Worm (Caenorhabditis elegans) whole organism, L1 larva: ENCODE results near the gene lin-13.

Experiments
- C34B4.2 ChIP-seq: sonication (generic microtip); optimal IDR thresholded peaks from 2 replicates; lab custom pipeline; 2017; ENCODE audit warnings: mild to moderate bottlenecking, missing genetic modification characterization, missing compliant biosample characterization
- F16B12.6 ChIP-seq: fragments of 150-350 bp; optimal IDR thresholded peaks from 2 replicates; lab custom pipeline; 2014; ENCODE audit warnings: missing biosample characterization, missing genetic modification characterization
- aly-2 ChIP-seq: fragments of 150-350 bp; optimal IDR thresholded peaks from 2 replicates; lab custom pipeline; 2014; ENCODE audit warnings: missing biosample characterization, missing genetic modification characterization
- ama-1 ChIP-seq: fragments of 150-350 bp; optimal IDR thresholded peaks from 2 replicates; lab custom pipeline; 2014
- blmp-1 ChIP-seq: fragments of 150-350 bp; optimal IDR thresholded peaks from 2 replicates; lab custom pipeline; 2014; ENCODE audit warnings: missing biosample characterization, missing genetic modification characterization
- ceh-63 ChIP-seq: fragments of 200-800 bp; sonication (Bioruptor generic); optimal IDR thresholded peaks from 2 replicates; lab custom pipeline; 2018; ENCODE audit warnings: mild to moderate bottlenecking, missing genetic modification characterization, missing compliant biosample characterization
- ceh-8 ChIP-seq: fragments of 200-800 bp; sonication (Bioruptor generic); optimal IDR thresholded peaks from 2 replicates; lab custom pipeline; 2018; ENCODE audit warnings: mild to moderate bottlenecking, missing genetic modification characterization, moderate library complexity, missing compliant biosample characterization
- ceh-82 ChIP-seq, 3 experiments: fragments of 150-350 bp in 1 of 3; sonication (generic microtip) in 2 of 3; optimal IDR thresholded peaks; 2 replicates each; lab custom pipeline; 2014 to 2017; ENCODE audit warnings: missing biosample characterization in 3 of 3, missing genetic modification characterization in 3 of 3
- ceh-90 ChIP-seq: sonication (generic microtip); optimal IDR thresholded peaks from 2 replicates; lab custom pipeline; 2016; ENCODE audit warnings: missing genetic modification characterization, missing compliant biosample characterization
- dpl-1 ChIP-seq, 3 experiments: fragments of 150-350 bp in 2 of 3; sonication (generic microtip) in 1 of 3; optimal IDR thresholded peaks; 2 replicates each; lab custom pipeline; 2014 to 2017; ENCODE audit warnings: missing biosample characterization in 3 of 3, missing genetic modification characterization in 3 of 3, missing genetic modification reagents in 3 of 3
- dsc-1 ChIP-seq: sonication (generic microtip); optimal IDR thresholded peaks from 2 replicates; lab custom pipeline; 2016; ENCODE audit warnings: mild to moderate bottlenecking, missing genetic modification characterization, missing compliant biosample characterization
- efl-1 ChIP-seq, 4 experiments: fragments of 150-350 bp; optimal IDR thresholded peaks in 3 of 4; peaks in 1 of 4; 1 replicate in 1 of 4; 2 replicates in 3 of 4; lab custom pipeline; 2014; ENCODE audit warnings: missing biosample characterization in 2 of 4, missing genetic modification characterization in 2 of 4, missing genetic modification reagents in 2 of 4
- efl-3 ChIP-seq: fragments of 200-800 bp; sonication (Bioruptor generic); optimal IDR thresholded peaks from 2 replicates; lab custom pipeline; 2018; ENCODE audit warnings: mild to moderate bottlenecking, missing genetic modification characterization, missing compliant biosample characterization
- elt-3 ChIP-seq, 6 experiments: fragments of 150-350 bp in 1 of 6; sonication (generic microtip); optimal IDR thresholded peaks; 2 replicates each; lab custom pipeline; 2017 to 2018; ENCODE audit warnings: missing biosample characterization in 6 of 6, missing genetic modification characterization in 6 of 6, inconsistent platforms in 1 of 6
- ets-5 ChIP-seq: fragments of 200-800 bp; sonication (Bioruptor generic); IDR thresholded peaks from 2 replicates; pipeline ENCODE4 v1.3.6; 2022; ENCODE audit warnings: missing genetic modification characterization, missing compliant biosample characterization
- fkh-10 ChIP-seq: sonication (generic microtip); optimal IDR thresholded peaks from 2 replicates; lab custom pipeline; 2017; ENCODE audit warnings: missing biosample characterization, missing genetic modification reagents, missing genetic modification characterization
- fkh-8 ChIP-seq: sonication (generic microtip); optimal IDR thresholded peaks from 2 replicates; lab custom pipeline; 2016; ENCODE audit warnings: mild to moderate bottlenecking, missing genetic modification characterization, missing compliant biosample characterization
- fos-1 ChIP-seq: fragments of 150-350 bp; optimal IDR thresholded peaks from 2 replicates; lab custom pipeline; 2014; ENCODE audit warnings: missing biosample characterization, missing genetic modification characterization
- hlh-4 ChIP-seq: sonication (generic microtip); optimal IDR thresholded peaks from 2 replicates; lab custom pipeline; 2016; ENCODE audit warnings: mild to moderate bottlenecking, missing genetic modification characterization, missing compliant biosample characterization
- isw-1 ChIP-seq: fragments of 200-800 bp; sonication (Bioruptor generic); IDR thresholded peaks from 2 replicates; pipeline ENCODE4 v1.3.6; 2022; ENCODE audit warnings: missing genetic modification characterization, missing compliant biosample characterization
- lin-13 ChIP-seq: fragments of 150-350 bp; optimal IDR thresholded peaks from 2 replicates; lab custom pipeline; 2014; ENCODE audit warnings: missing biosample characterization, missing genetic modification reagents, missing genetic modification characterization
- lin-14 ChIP-seq: fragments of 200-800 bp; sonication (Bioruptor generic); optimal IDR thresholded peaks from 2 replicates; lab custom pipeline; 2018; ENCODE audit warnings: mild to moderate bottlenecking, missing genetic modification characterization, moderate library complexity, missing compliant biosample characterization
- lin-15B ChIP-seq: fragments of 150-350 bp; sonication (generic microtip); optimal IDR thresholded peaks from 3 replicates; lab custom pipeline; 2014; ENCODE audit warnings: missing biosample characterization, missing genetic modification characterization
- lin-35 ChIP-seq, 2 experiments: fragments of 150-350 bp; optimal IDR thresholded peaks; 2 replicates each; lab custom pipeline; 2014; ENCODE audit warnings: missing biosample characterization in 2 of 2, missing genetic modification characterization in 2 of 2, missing genetic modification reagents in 2 of 2
- lsy-2 ChIP-seq, 2 experiments: fragments of 150-350 bp; optimal IDR thresholded peaks; 2 replicates each; lab custom pipeline; 2014; ENCODE audit warnings: missing biosample characterization in 2 of 2, missing genetic modification characterization in 2 of 2
- mab-9 ChIP-seq: fragments of 200-800 bp; sonication (Bioruptor generic); IDR thresholded peaks from 2 replicates; pipeline ENCODE4 v1.3.6; 2022; ENCODE audit warnings: missing genetic modification reagents, missing genetic modification characterization, missing compliant biosample characterization
- mdl-1 ChIP-seq, 2 experiments: fragments of 150-350 bp; optimal IDR thresholded peaks; 2 replicates each; lab custom pipeline; 2014 to 2017; ENCODE audit warnings: missing biosample characterization in 2 of 2, missing genetic modification characterization in 2 of 2, inconsistent platforms in 1 of 2
- mep-1 ChIP-seq: fragments of 150-350 bp; optimal IDR thresholded peaks from 2 replicates; lab custom pipeline; 2014; ENCODE audit warnings: missing biosample characterization, missing genetic modification characterization
- nhr-11 ChIP-seq: fragments of 150-350 bp; optimal IDR thresholded peaks from 2 replicates; lab custom pipeline; 2014; ENCODE audit warnings: missing biosample characterization, missing genetic modification characterization
- nhr-20 ChIP-seq: sonication (generic microtip); optimal IDR thresholded peaks from 2 replicates; lab custom pipeline; 2016; ENCODE audit warnings: mild to moderate bottlenecking, missing genetic modification characterization, missing compliant biosample characterization
- nhr-47 ChIP-seq: sonication (generic microtip); optimal IDR thresholded peaks from 2 replicates; lab custom pipeline; 2016; ENCODE audit warnings: mild to moderate bottlenecking, missing genetic modification characterization, moderate library complexity, missing compliant biosample characterization
- nhr-71 ChIP-seq: sonication (generic microtip); optimal IDR thresholded peaks from 2 replicates; lab custom pipeline; 2016; ENCODE audit warnings: mild to moderate bottlenecking, missing genetic modification characterization, moderate library complexity, missing compliant biosample characterization
- nhr-76 ChIP-seq: sonication (generic microtip); optimal IDR thresholded peaks from 2 replicates; lab custom pipeline; 2017; ENCODE audit warnings: missing biosample characterization, missing genetic modification characterization
- nhr-77 ChIP-seq: fragments of 150-350 bp; optimal IDR thresholded peaks from 2 replicates; lab custom pipeline; 2014; ENCODE audit warnings: missing biosample characterization, missing genetic modification characterization
- nhr-84 ChIP-seq: sonication (generic microtip); optimal IDR thresholded peaks from 2 replicates; lab custom pipeline; 2017; ENCODE audit warnings: missing biosample characterization, missing genetic modification characterization
- rnt-1 ChIP-seq: sonication (generic microtip); optimal IDR thresholded peaks from 2 replicates; lab custom pipeline; 2016; ENCODE audit warnings: mild to moderate bottlenecking, missing genetic modification characterization, moderate library complexity, missing compliant biosample characterization
- skn-1 ChIP-seq: fragments of 150-350 bp; optimal IDR thresholded peaks from 2 replicates; lab custom pipeline; 2014; ENCODE audit warnings: missing biosample characterization, missing genetic modification characterization
- snpc-4 ChIP-seq: fragments of 150-350 bp; optimal IDR thresholded peaks from 2 replicates; lab custom pipeline; 2014; ENCODE audit warnings: missing biosample characterization, missing genetic modification characterization
- snu-23 ChIP-seq: sonication (generic microtip); optimal IDR thresholded peaks from 2 replicates; lab custom pipeline; 2016; ENCODE audit warnings: missing genetic modification characterization, missing compliant biosample characterization
- swsn-7 ChIP-seq: sonication (generic microtip); optimal IDR thresholded peaks from 2 replicates; lab custom pipeline; 2016; ENCODE audit warnings: missing genetic modification characterization, missing compliant biosample characterization
- tbx-2 ChIP-seq: sonication (generic microtip); optimal IDR thresholded peaks from 2 replicates; lab custom pipeline; 2016; ENCODE audit warnings: missing genetic modification characterization, missing compliant biosample characterization
- unc-62 ChIP-seq: fragments of 150-350 bp; optimal IDR thresholded peaks from 2 replicates; lab custom pipeline; 2014; ENCODE audit warnings: missing biosample characterization, missing genetic modification reagents, missing genetic modification characterization
- unc-98 ChIP-seq: fragments of 200-800 bp; sonication (Bioruptor generic); IDR thresholded peaks from 2 replicates; pipeline ENCODE4 v1.3.6; 2022; ENCODE audit warnings: missing genetic modification characterization, missing compliant biosample characterization
- vab-15 ChIP-seq: sonication (generic microtip); optimal IDR thresholded peaks from 2 replicates; lab custom pipeline; 2017; ENCODE audit warnings: missing genotype, mild to moderate bottlenecking, missing genetic modification characterization, missing compliant biosample characterization
- xbp-1 ChIP-seq: sonication (generic microtip); optimal IDR thresholded peaks from 2 replicates; lab custom pipeline; 2016; ENCODE audit warnings: missing genetic modification characterization, missing compliant biosample characterization
- zag-1 ChIP-seq: fragments of 150-350 bp; optimal IDR thresholded peaks from 2 replicates; lab custom pipeline; 2014; ENCODE audit warnings: missing biosample characterization, missing genetic modification characterization
- zip-4 ChIP-seq: fragments of 200-800 bp; sonication (Bioruptor generic); optimal IDR thresholded peaks from 2 replicates; lab custom pipeline; 2018; ENCODE audit warnings: mild to moderate bottlenecking, missing genetic modification characterization, moderate library complexity, missing compliant biosample characterization
- ztf-11 ChIP-seq, 2 experiments: sonication (generic microtip); optimal IDR thresholded peaks; 2 replicates each; lab custom pipeline; 2016 to 2017; ENCODE audit warnings: missing genetic modification characterization in 2 of 2, missing biosample characterization in 1 of 2, missing compliant biosample characterization in 1 of 2

The lin-13 gene

ce11 chrIII:7711908-7712359 lies 2.6 kb upstream of the lin-13 start, which contains the start of gene C03B8.3 (continued):
- TF ChIP-seq lin-35 (GFP tag; optimal IDR thresholded peaks at IDR 0.05; lab: Kevin White, UChicago) = peak; percentile 34 to 39
- TF ChIP-seq vab-15 = no peak

DNA sequence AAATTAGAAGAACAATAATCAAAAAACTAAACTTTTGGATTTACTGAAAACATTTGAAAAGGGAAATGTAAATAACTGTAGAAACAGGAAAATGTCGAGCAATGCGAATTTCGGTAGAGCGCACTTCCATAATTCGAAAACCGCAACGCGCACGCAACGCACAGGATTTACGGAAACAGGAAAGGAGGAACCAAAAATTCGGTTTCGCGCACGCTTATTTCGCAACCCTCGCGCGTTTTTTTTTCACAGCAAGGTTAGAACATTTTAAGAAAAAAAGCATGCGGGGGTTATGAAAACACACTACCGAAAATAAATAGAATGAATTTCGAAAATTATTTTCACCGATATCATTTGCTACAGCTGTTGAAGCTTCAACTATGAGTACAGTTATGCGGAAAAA lies 2.2 kb upstream of the lin-13 start:
- TF ChIP-seq efl-1 (optimal IDR thresholded peaks at IDR 0.05; lab: Kevin White, UChicago) = no peak
- TF ChIP-seq efl-1 (GFP tag; optimal IDR thresholded peaks at IDR 0.05 in 1 of 2; lab: Kevin White, UChicago) = peak in 1 of 2 experiments; percentile 5
- TF ChIP-seq ztf-11 (tag; optimal IDR thresholded peaks at IDR 0.05; lab: Kevin White, UChicago) = no peak
- no peak for TF ChIP-seq C34B4.2 (tag; lab: Kevin White, UChicago)

DNA sequence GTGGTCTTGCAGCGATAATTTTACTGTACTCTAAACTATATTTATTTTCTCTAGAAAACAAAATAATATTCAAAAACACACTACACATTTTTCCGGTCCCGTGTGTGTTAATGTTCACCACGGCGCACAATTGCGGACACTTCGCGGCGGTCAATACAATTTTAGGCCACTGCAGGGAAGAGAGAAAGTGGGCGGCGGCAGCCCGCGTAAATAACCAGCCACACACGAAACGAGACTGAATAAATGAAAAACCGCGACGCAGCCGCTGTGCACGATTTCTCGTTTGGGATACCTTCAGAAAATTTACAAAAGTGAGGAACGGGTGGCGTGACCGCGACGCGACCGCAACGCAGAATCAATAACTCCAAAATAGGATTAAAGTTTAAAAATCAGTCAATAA lies 1.7 kb upstream of the lin-13 start:
- peak; percentile 42 for TF ChIP-seq swsn-7 (tag; lab: Kevin White, UChicago)
- peak; percentile 50 for TF ChIP-seq nhr-71
- peak; percentile 35 for TF ChIP-seq lin-15B (tag; lab: Kevin White, UChicago)
- peak; percentile 32 for TF ChIP-seq xbp-1 (tag; lab: Kevin White, UChicago)
- TF ChIP-seq fkh-8 (tag; lab: Kevin White, UChicago) = peak; percentile 44
- TF ChIP-seq unc-62 (GFP tag; lab: Kevin White, UChicago) = no peak
- peak; percentile 75 for TF ChIP-seq lin-14 (GFP tag; lab: Kevin White, UChicago)
- peak; percentile 57 for TF ChIP-seq snu-23 (GFP tag; lab: Kevin White, UChicago)
- no peak for TF ChIP-seq zag-1
- TF ChIP-seq lin-35 (GFP tag; optimal IDR thresholded peaks at IDR 0.05; lab: Kevin White, UChicago) = peak; percentile 56 to 67
- TF ChIP-seq fkh-10 = no peak
- TF ChIP-seq zip-4 = no peak
- TF ChIP-seq nhr-84 (tag; lab: Kevin White, UChicago) = no peak
- peak; percentile 86 for TF ChIP-seq lin-13 (GFP tag; lab: Kevin White, UChicago)
- TF ChIP-seq aly-2 = no peak
- no peak for TF ChIP-seq nhr-76
- peak in 1 of 2 experiments; percentile 29 for TF ChIP-seq mdl-1 (tag; optimal IDR thresholded peaks at IDR 0.05; lab: Kevin White, UChicago)
- TF ChIP-seq ceh-63 (GFP tag; lab: Kevin White, UChicago) = no peak
- TF ChIP-seq dsc-1 (tag; lab: Kevin White, UChicago) = peak; percentile 30
- peak; percentile 46 for TF ChIP-seq rnt-1 (tag; lab: Kevin White, UChicago)
- TF ChIP-seq dpl-1 (GFP tag; optimal IDR thresholded peaks at IDR 0.05; lab: Kevin White, UChicago) = peak in 2 of 3 experiments; percentile 26 to 59
- peak; percentile 48 for TF ChIP-seq nhr-47 (tag; lab: Kevin White, UChicago)
- TF ChIP-seq fos-1 = no peak
- no peak for TF ChIP-seq hlh-4 (tag; lab: Kevin White, UChicago)
- TF ChIP-seq nhr-11 = no peak
- TF ChIP-seq blmp-1 (tag; lab: Kevin White, UChicago) = peak; percentile 81
- TF ChIP-seq mab-9 (GFP tag; lab: Robert Waterston, UW) = no peak
- TF ChIP-seq tbx-2 (tag; lab: Kevin White, UChicago) = peak; percentile 16
- peak; percentile 17 for TF ChIP-seq nhr-20
- TF ChIP-seq ets-5 (GFP tag; lab: Robert Waterston, UW) = no peak
- TF ChIP-seq nhr-77 (tag; lab: Kevin White, UChicago) = no peak
- no peak for TF ChIP-seq isw-1 (GFP tag; lab: Robert Waterston, UW)
- TF ChIP-seq ceh-8 (GFP tag; lab: Kevin White, UChicago) = no peak
- TF ChIP-seq efl-3 (GFP tag; lab: Kevin White, UChicago) = no peak
- TF ChIP-seq F16B12.6 = peak; percentile 79
- no peak for TF ChIP-seq unc-98 (GFP tag; lab: Robert Waterston, UW)
- peak; percentile 33 to 36 for TF ChIP-seq efl-1 (optimal IDR thresholded peaks at IDR 0.05; lab: Kevin White, UChicago)
- TF ChIP-seq efl-1 (GFP tag; optimal IDR thresholded peaks at IDR 0.05 in 1 of 2; lab: Kevin White, UChicago) = peak; percentile 46 to 83
- TF ChIP-seq ceh-90 (tag; lab: Kevin White, UChicago) = no peak
- TF ChIP-seq ama-1 (lab: Kevin White, UChicago) = no peak
- no peak for TF ChIP-seq snpc-4 (tag; lab: Kevin White, UChicago)
- peak; percentile 53 to 56 for TF ChIP-seq lsy-2 (tag; optimal IDR thresholded peaks at IDR 0.05; lab: Kevin White, UChicago)
- no peak for TF ChIP-seq elt-3 (tag; optimal IDR thresholded peaks at IDR 0.05; lab: Kevin White, UChicago)
- peak in 1 of 3 experiments; percentile 56 for TF ChIP-seq ceh-82 (tag; optimal IDR thresholded peaks at IDR 0.05; lab: Kevin White, UChicago)
- no peak for TF ChIP-seq skn-1 (tag; lab: Kevin White, UChicago)
- peak; percentile 69 for TF ChIP-seq mep-1 (tag; lab: Kevin White, UChicago)
